Worm (Caenorhabditis elegans) whole organism, L3 larva: ENCODE measurements around the gene pst-2.

Experiments
- ZK546.5 ChIP-seq: sonication (generic microtip); optimal IDR thresholded peaks from 2 replicates; lab custom pipeline; 2017; ENCODE audit warnings: missing biosample characterization, missing genetic modification characterization
- aly-2 ChIP-seq: fragments of 150-350 bp; optimal IDR thresholded peaks from 2 replicates; lab custom pipeline; 2014; ENCODE audit warnings: missing biosample characterization, missing genetic modification characterization
- ama-1 ChIP-seq: fragments of 150-350 bp; optimal IDR thresholded peaks from 2 replicates; lab custom pipeline; 2018
- ceh-16 ChIP-seq: sonication (generic microtip); optimal IDR thresholded peaks from 2 replicates; lab custom pipeline; 2017; ENCODE audit warnings: missing biosample characterization, missing genetic modification characterization
- ceh-28 ChIP-seq: fragments of 150-350 bp; optimal IDR thresholded peaks from 2 replicates; lab custom pipeline; 2014; ENCODE audit warnings: missing biosample characterization, missing genetic modification reagents, missing genetic modification characterization
- ceh-82 ChIP-seq: fragments of 150-350 bp; optimal IDR thresholded peaks from 2 replicates; lab custom pipeline; 2014; ENCODE audit warnings: missing biosample characterization, missing genetic modification characterization
- ceh-9 ChIP-seq: sonication (generic microtip); optimal IDR thresholded peaks from 2 replicates; lab custom pipeline; 2018; ENCODE audit warnings: missing biosample characterization, missing genetic modification characterization
- egl-27 ChIP-seq: sonication (generic microtip); optimal IDR thresholded peaks from 4 replicates; lab custom pipeline; 2017; ENCODE audit warnings: missing biosample characterization, missing genetic modification reagents, missing genetic modification characterization
- egl-5 ChIP-seq: fragments of 150-350 bp; optimal IDR thresholded peaks from 2 replicates; lab custom pipeline; 2017; ENCODE audit warnings: missing biosample characterization, missing genetic modification reagents, missing genetic modification characterization, inconsistent platforms
- elt-1 ChIP-seq: fragments of 150-350 bp; optimal IDR thresholded peaks from 2 replicates; lab custom pipeline; 2014; ENCODE audit warnings: missing biosample characterization, missing genetic modification characterization
- elt-2 ChIP-seq: sonication (generic microtip); optimal IDR thresholded peaks from 2 replicates; lab custom pipeline; 2016; ENCODE audit warnings: missing genetic modification reagents, mild to moderate bottlenecking, missing genetic modification characterization, missing compliant biosample characterization
- elt-3 ChIP-seq, 3 experiments: fragments of 150-350 bp in 1 of 3; sonication (generic microtip) in 2 of 3; optimal IDR thresholded peaks; 2 replicates in 2 of 3; 4 replicates in 1 of 3; lab custom pipeline; 2014 to 2017; ENCODE audit warnings: missing biosample characterization in 3 of 3, missing genetic modification characterization in 3 of 3
- fkh-2 ChIP-seq: fragments of 150-350 bp; optimal IDR thresholded peaks from 2 replicates; lab custom pipeline; 2014; ENCODE audit warnings: missing biosample characterization, missing genetic modification reagents, missing genetic modification characterization
- hmg-11 ChIP-seq: sonication (generic microtip); optimal IDR thresholded peaks from 2 replicates; lab custom pipeline; 2016; ENCODE audit warnings: missing genetic modification characterization, missing compliant biosample characterization
- lin-15B ChIP-seq: fragments of 150-350 bp; optimal IDR thresholded peaks from 2 replicates; lab custom pipeline; 2014; ENCODE audit warnings: missing biosample characterization, missing genetic modification characterization
- lin-39 ChIP-seq: fragments of 150-350 bp; optimal IDR thresholded peaks from 2 replicates; lab custom pipeline; 2018; ENCODE audit warnings: missing biosample characterization, missing genetic modification reagents, missing genetic modification characterization
- lsy-12 ChIP-seq: sonication (generic microtip); optimal IDR thresholded peaks from 2 replicates; lab custom pipeline; 2016; ENCODE audit warnings: mild to moderate bottlenecking, missing genetic modification characterization, missing compliant biosample characterization
- mml-1 ChIP-seq: fragments of 150-350 bp; sonication (generic microtip); optimal IDR thresholded peaks from 3 replicates; lab custom pipeline; 2014; ENCODE audit warnings: missing biosample characterization, missing genetic modification characterization
- nfya-1 ChIP-seq: sonication (generic microtip); optimal IDR thresholded peaks from 2 replicates; lab custom pipeline; 2017; ENCODE audit warnings: missing genetic modification characterization, mild to moderate bottlenecking, missing compliant biosample characterization, antibody characterized with exemption, moderate library complexity; ENCODE audit not compliant: insufficient read depth
- nhr-12 ChIP-seq: fragments of 150-350 bp; optimal IDR thresholded peaks from 2 replicates; lab custom pipeline; 2014; ENCODE audit warnings: missing biosample characterization, missing genetic modification characterization
- nhr-23 ChIP-seq: fragments of 150-350 bp; optimal IDR thresholded peaks from 2 replicates; lab custom pipeline; 2014; ENCODE audit warnings: missing biosample characterization, missing genetic modification reagents, missing genetic modification characterization
- nhr-237 ChIP-seq: fragments of 150-350 bp; optimal IDR thresholded peaks from 2 replicates; lab custom pipeline; 2014; ENCODE audit warnings: missing biosample characterization, missing genetic modification characterization
- nhr-25 ChIP-seq: sonication (generic microtip); optimal IDR thresholded peaks from 2 replicates; lab custom pipeline; 2017; ENCODE audit warnings: missing biosample characterization, missing genetic modification characterization
- nhr-28 ChIP-seq: fragments of 150-350 bp; optimal IDR thresholded peaks from 2 replicates; lab custom pipeline; 2014; ENCODE audit warnings: missing biosample characterization, missing genetic modification characterization
- nhr-43 ChIP-seq: sonication (generic microtip); optimal IDR thresholded peaks from 2 replicates; lab custom pipeline; 2016; ENCODE audit warnings: mild to moderate bottlenecking, missing genetic modification characterization, missing compliant biosample characterization; ENCODE audit not compliant: poor library complexity, severe bottlenecking
- nhr-67 ChIP-seq: fragments of 150-350 bp; optimal IDR thresholded peaks from 2 replicates; lab custom pipeline; 2014; ENCODE audit warnings: missing biosample characterization, missing genetic modification characterization
- nhr-76 ChIP-seq: fragments of 150-350 bp; sonication (generic microtip); optimal IDR thresholded peaks from 5 replicates; lab custom pipeline; 2014; ENCODE audit warnings: missing biosample characterization, missing genetic modification characterization
- pha-4 ChIP-seq: fragments of 150-350 bp; optimal IDR thresholded peaks from 2 replicates; lab custom pipeline; 2014; ENCODE audit warnings: missing biosample characterization, missing genetic modification reagents, missing genetic modification characterization
- pqm-1 ChIP-seq: fragments of 150-350 bp; optimal IDR thresholded peaks from 2 replicates; lab custom pipeline; 2017; ENCODE audit warnings: missing biosample characterization, missing genetic modification characterization, inconsistent platforms
- skn-1 ChIP-seq: fragments of 150-350 bp; optimal IDR thresholded peaks from 2 replicates; lab custom pipeline; 2014; ENCODE audit warnings: missing biosample characterization, missing genetic modification characterization
- tbx-2 ChIP-seq: sonication (generic microtip); optimal IDR thresholded peaks from 2 replicates; lab custom pipeline; 2016; ENCODE audit warnings: mild to moderate bottlenecking, missing genetic modification characterization, missing compliant biosample characterization
- unc-39 ChIP-seq: sonication (generic microtip); optimal IDR thresholded peaks from 4 replicates; lab custom pipeline; 2017; ENCODE audit warnings: missing biosample characterization, missing genetic modification characterization
- unc-62 ChIP-seq: fragments of 150-350 bp; sonication (generic microtip); optimal IDR thresholded peaks from 4 replicates; lab custom pipeline; 2014; ENCODE audit warnings: missing biosample characterization, missing genetic modification reagents, missing genetic modification characterization
- ztf-4 ChIP-seq: fragments of 150-350 bp; optimal IDR thresholded peaks from 2 replicates; lab custom pipeline; 2014; ENCODE audit warnings: missing biosample characterization, missing genetic modification characterization

The pst-2 gene

ce11 chrIII:5707546-5707945 lies 27.3 kb downstream of the pst-2 start:
- no peak for TF ChIP-seq lsy-12 (tag; lab: Kevin White, UChicago)
- TF ChIP-seq nhr-67 (tag; lab: Kevin White, UChicago), result no peak
- peak; percentile 19 for TF ChIP-seq ama-1 (lab: Kevin White, UChicago)

- TF ChIP-seq pha-4 (tag; lab: Kevin White, UChicago), result no peak
- no peak for TF ChIP-seq skn-1
- TF ChIP-seq nfya-1, result no peak
- TF ChIP-seq lin-39 (tag; lab: Kevin White, UChicago), result peak; percentile 69
- TF ChIP-seq elt-2 (tag; lab: Kevin White, UChicago), result no peak
- TF ChIP-seq, all 47 proteins: peak for 1
These were observed 27.8 kb downstream of the pst-2 start for ce11 chrIII:5708024-5708423.

- TF ChIP-seq elt-2 (tag; lab: Kevin White, UChicago) (peak; percentile 28), ama-1 (lab: Kevin White, UChicago) (no peak), nhr-76 (tag; lab: Kevin White, UChicago) (no peak), nhr-237 (tag; lab: Kevin White, UChicago) (no peak), egl-27 (no peak), nhr-67 (tag; lab: Kevin White, UChicago) (no peak)
These were observed 29.0 kb downstream of the pst-2 start, which contains the start of gene hpo-28 for ce11 chrIII:5709224-5709623. Gene hpo-28, minus strand, starts transcription at chrIII:5709324.

ce11 chrIII:5710045-5710444 lies 29.8 kb downstream of the pst-2 start, which contains the start of gene B0336.12:
Gene B0336.12, minus strand, starts transcription at chrIII:5710145.
- TF ChIP-seq nhr-12 (no peak), nfya-1 (no peak), hmg-11 (tag; lab: Kevin White, UChicago) (no peak), unc-39 (tag; lab: Kevin White, UChicago) (no peak), nhr-28 (tag; lab: Kevin White, UChicago) (no peak), egl-5 (tag; lab: Kevin White, UChicago) (no peak), tbx-2 (tag; lab: Kevin White, UChicago) (no peak), elt-1 (tag; lab: Kevin White, UChicago) (no peak), ceh-9 (no peak), ZK546.5 (tag; lab: Kevin White, UChicago) (no peak), ama-1 (lab: Kevin White, UChicago) (no peak), elt-2 (tag; lab: Kevin White, UChicago) (no peak)

- TF ChIP-seq ceh-16 (no peak), unc-62 (peak; percentile 40), mml-1 (tag; lab: Kevin White, UChicago) (no peak), unc-39 (tag; lab: Kevin White, UChicago) (no peak), skn-1 (peak; percentile 18), fkh-2 (tag; lab: Kevin White, UChicago) (no peak), hmg-11 (tag; lab: Kevin White, UChicago) (peak; percentile 5), nhr-67 (tag; lab: Kevin White, UChicago) (no peak), nhr-43 (tag; lab: Kevin White, UChicago) (peak; percentile 81), lin-39 (tag; lab: Kevin White, UChicago) (peak; percentile 40), nhr-28 (tag; lab: Kevin White, UChicago) (no peak), aly-2 (no peak), lin-15B (tag; lab: Kevin White, UChicago) (peak; percentile 55), ZK546.5 (tag; lab: Kevin White, UChicago) (no peak), nfya-1 (peak; percentile 95), nhr-237 (tag; lab: Kevin White, UChicago) (no peak), elt-3 (tag; optimal IDR thresholded peaks at IDR 0.05; lab: Kevin White, UChicago) (no peak), pha-4 (tag; lab: Kevin White, UChicago) (no peak), nhr-25 (tag; lab: Kevin White, UChicago) (peak; percentile 66), ceh-28 (tag; lab: Kevin White, UChicago) (peak; percentile 28), nhr-23 (peak; percentile 86), ama-1 (lab: Kevin White, UChicago) (peak; percentile 45), ceh-9 (no peak), elt-2 (tag; lab: Kevin White, UChicago) (peak; percentile 58), pqm-1 (peak; percentile 49), lsy-12 (tag; lab: Kevin White, UChicago) (peak; percentile 63), ceh-82 (tag; lab: Kevin White, UChicago) (no peak), ztf-4 (tag; lab: Kevin White, UChicago) (no peak)
These were observed 30.4 kb downstream of the pst-2 start for ce11 chrIII:5710676-5711075.
